Fruit fly (Drosophila melanogaster) whole organism, wandering third instar larva: ENCODE data around the gene mRpL44.
A peak's percentile ranks its signal among the peaks of the same experiment; 100 is the strongest.

Source experiments
- Abd-B ChIP-seq: fragments of >200 bp; optimal IDR thresholded peaks from 2 replicates; lab custom pipeline; 2017; ENCODE audit warnings: missing biosample characterization, missing genetic modification characterization
- CG32264 ChIP-seq: fragments of 200-800 bp; sonication (Bioruptor generic); optimal IDR thresholded peaks from 2 replicates; lab custom pipeline; 2016; ENCODE audit warnings: missing biosample characterization, missing genetic modification characterization
- CG9705 ChIP-seq: fragments of 200-800 bp; sonication (Bioruptor generic); optimal IDR thresholded peaks from 2 replicates; lab custom pipeline; 2018; ENCODE audit warnings: missing biosample characterization, mild to moderate bottlenecking, missing genetic modification characterization
- CrebA ChIP-seq: fragments of 200-800 bp; sonication (Bioruptor generic); optimal IDR thresholded peaks from 2 replicates; lab custom pipeline; 2016; ENCODE audit warnings: missing biosample characterization, mild to moderate bottlenecking, missing genetic modification characterization, borderline replicate concordance
- Dfd ChIP-seq: fragments of >200 bp; optimal IDR thresholded peaks from 2 replicates; lab custom pipeline; 2017; ENCODE audit warnings: missing biosample characterization, missing genetic modification characterization
- Dif ChIP-seq: fragments of 200-275, 200-300 bp; sonication (Bioruptor generic); optimal IDR thresholded peaks from 2 replicates; lab custom pipeline; 2018; ENCODE audit warnings: missing biosample characterization, missing genetic modification characterization; ENCODE audit not compliant: partially characterized antibody
- GATAd ChIP-seq: sonication (Bioruptor generic); optimal IDR thresholded peaks from 2 replicates; lab custom pipeline; 2016; ENCODE audit warnings: missing biosample characterization, missing genetic modification characterization
- HLH106 ChIP-seq: fragments of 200-800 bp; optimal IDR thresholded peaks from 3 replicates; lab custom pipeline; 2019; ENCODE audit warnings: missing biosample characterization, mild to moderate bottlenecking, missing genetic modification characterization, moderate library complexity
- Hnf4 ChIP-seq: fragments of 200-800 bp; sonication (Bioruptor generic); optimal IDR thresholded peaks from 2 replicates; lab custom pipeline; 2016; ENCODE audit warnings: missing biosample characterization, mild to moderate bottlenecking, missing genetic modification characterization
- Hr78 ChIP-seq: fragments of >200 bp; optimal IDR thresholded peaks from 2 replicates; lab custom pipeline; 2017; ENCODE audit warnings: missing biosample characterization, missing genetic modification characterization
- Hr83 ChIP-seq: fragments of 200-300 bp; sonication (Bioruptor generic); optimal IDR thresholded peaks from 2 replicates; lab custom pipeline; 2016; ENCODE audit warnings: missing biosample characterization, mild to moderate bottlenecking, missing genetic modification characterization, moderate library complexity; ENCODE audit not compliant: poor library complexity, severe bottlenecking
- Jra ChIP-seq: sonication (Bioruptor generic); optimal IDR thresholded peaks from 2 replicates; lab custom pipeline; 2016; ENCODE audit warnings: missing biosample characterization, missing genetic modification characterization
- Mio ChIP-seq: sonication (Bioruptor generic); optimal IDR thresholded peaks from 2 replicates; lab custom pipeline; 2016; ENCODE audit warnings: missing biosample characterization, missing genetic modification characterization
- Myc ChIP-seq: fragments of >200 bp; optimal IDR thresholded peaks from 2 replicates; lab custom pipeline; 2017
- N ChIP-seq: fragments of >200 bp; optimal IDR thresholded peaks from 2 replicates; lab custom pipeline; 2018; ENCODE audit warnings: missing biosample characterization, missing external identifiers, missing genetic modification characterization
- OdsH ChIP-seq: fragments of 200-800 bp; sonication (Bioruptor generic); optimal IDR thresholded peaks from 2 replicates; lab custom pipeline; 2016; ENCODE audit warnings: missing biosample characterization, mild to moderate bottlenecking, missing genetic modification characterization
- Rel ChIP-seq, 2 experiments: fragments of 200-800 bp; sonication (Bioruptor generic) in 1 of 2; optimal IDR thresholded peaks; 2 replicates in 1 of 2; 3 replicates in 1 of 2; lab custom pipeline; 2016 to 2019; ENCODE audit warnings: mild to moderate bottlenecking in 2 of 2, missing biosample characterization in 2 of 2, missing genetic modification characterization in 2 of 2, moderate library complexity in 1 of 2
- Sp1 ChIP-seq: fragments of 200-800 bp; sonication (Bioruptor generic); optimal IDR thresholded peaks from 3 replicates; lab custom pipeline; 2019; ENCODE audit warnings: missing biosample characterization, mild to moderate bottlenecking, missing genetic modification characterization, moderate library complexity
- Vsx2 ChIP-seq: fragments of 200-300, 225-300 bp; sonication (Bioruptor generic); optimal IDR thresholded peaks from 2 replicates; lab custom pipeline; 2018; ENCODE audit warnings: missing biosample characterization, missing genetic modification characterization; ENCODE audit not compliant: partially characterized antibody
- br ChIP-seq: fragments of 200-800 bp; sonication (Bioruptor generic); optimal IDR thresholded peaks from 2 replicates; lab custom pipeline; 2016; ENCODE audit warnings: missing biosample characterization, missing genetic modification characterization
- brk ChIP-seq: fragments of 200-800 bp; sonication (Bioruptor generic); optimal IDR thresholded peaks from 2 replicates; lab custom pipeline; 2016; ENCODE audit warnings: missing biosample characterization, mild to moderate bottlenecking, missing genetic modification characterization
- dl ChIP-seq, 2 experiments: fragments of 175-275, 200-275 bp in 1 of 2; fragments of 200-275 bp in 1 of 2; sonication (Bioruptor generic); optimal IDR thresholded peaks; lab custom pipeline; 2018; ENCODE audit warnings: mild to moderate bottlenecking in 2 of 2, missing biosample characterization in 2 of 2, missing genetic modification characterization in 2 of 2, moderate library complexity in 2 of 2; ENCODE audit not compliant: partially characterized antibody in 2 of 2, insufficient read depth in 1 of 2
- dmrt93B ChIP-seq: fragments of 200-800 bp; sonication (Bioruptor generic); optimal IDR thresholded peaks from 2 replicates; lab custom pipeline; 2018; ENCODE audit warnings: missing biosample characterization, mild to moderate bottlenecking, missing genetic modification characterization
- dsf ChIP-seq: sonication (Bioruptor generic); optimal IDR thresholded peaks from 2 replicates; lab custom pipeline; 2016; ENCODE audit warnings: missing biosample characterization, missing genetic modification characterization, borderline replicate concordance
- ey ChIP-seq: fragments of 200-800 bp; sonication (Bioruptor generic); optimal IDR thresholded peaks from 2 replicates; lab custom pipeline; 2016; ENCODE audit warnings: missing biosample characterization, missing genetic modification characterization
- foxo ChIP-seq, 2 experiments: fragments of 200-800 bp; sonication (Bioruptor generic); optimal IDR thresholded peaks; 2 replicates in 1 of 2; 3 replicates in 1 of 2; lab custom pipeline; 2016 to 2017; ENCODE audit warnings: missing biosample characterization in 2 of 2, missing genetic modification characterization in 2 of 2
- fru ChIP-seq: fragments of 200-800 bp; sonication (Bioruptor generic); optimal IDR thresholded peaks from 3 replicates; lab custom pipeline; 2016; ENCODE audit warnings: missing biosample characterization, mild to moderate bottlenecking, missing genetic modification characterization
- h ChIP-seq: fragments of 200-800 bp; sonication (Bioruptor generic); optimal IDR thresholded peaks from 3 replicates; lab custom pipeline; 2016; ENCODE audit warnings: missing biosample characterization, mild to moderate bottlenecking, missing genetic modification characterization
- jim ChIP-seq: fragments of 175-275, 200-325 bp; sonication (Bioruptor generic); optimal IDR thresholded peaks from 2 replicates; lab custom pipeline; 2016; ENCODE audit warnings: missing biosample characterization, mild to moderate bottlenecking, missing genetic modification characterization
- lola ChIP-seq: fragments of >200 bp; optimal IDR thresholded peaks from 2 replicates; lab custom pipeline; 2017; ENCODE audit warnings: missing biosample characterization, missing genetic modification characterization
- pan ChIP-seq: fragments of >200 bp; optimal IDR thresholded peaks from 2 replicates; lab custom pipeline; 2017
- psq ChIP-seq: fragments of 200-800 bp; sonication (Bioruptor generic); optimal IDR thresholded peaks from 3 replicates; lab custom pipeline; 2017; ENCODE audit warnings: missing biosample characterization, mild to moderate bottlenecking, missing genetic modification characterization, moderate library complexity
- rgr ChIP-seq: fragments of 200-800 bp; sonication (Bioruptor generic); optimal IDR thresholded peaks from 3 replicates; lab custom pipeline; 2016; ENCODE audit warnings: missing biosample characterization, mild to moderate bottlenecking, missing genetic modification characterization
- sage ChIP-seq: fragments of 200-800 bp; sonication (Bioruptor generic); optimal IDR thresholded peaks from 2 replicates; lab custom pipeline; 2016; ENCODE audit warnings: missing biosample characterization, mild to moderate bottlenecking, missing genetic modification characterization
- sv ChIP-seq: fragments of 200-800 bp; sonication (Bioruptor generic); optimal IDR thresholded peaks from 3 replicates; lab custom pipeline; 2016; ENCODE audit warnings: missing biosample characterization, missing genetic modification characterization
- tai ChIP-seq: sonication (Bioruptor generic); optimal IDR thresholded peaks from 2 replicates; lab custom pipeline; 2016; ENCODE audit warnings: missing biosample characterization, missing genetic modification characterization
- usp ChIP-seq: fragments of >200 bp; optimal IDR thresholded peaks from 2 replicates; lab custom pipeline; 2017; ENCODE audit warnings: missing biosample characterization, missing genetic modification characterization
- woc ChIP-seq: sonication (Bioruptor generic); optimal IDR thresholded peaks from 2 replicates; lab custom pipeline; 2016; ENCODE audit warnings: missing biosample characterization, mild to moderate bottlenecking, missing genetic modification characterization

mRpL44 gene

DNA sequence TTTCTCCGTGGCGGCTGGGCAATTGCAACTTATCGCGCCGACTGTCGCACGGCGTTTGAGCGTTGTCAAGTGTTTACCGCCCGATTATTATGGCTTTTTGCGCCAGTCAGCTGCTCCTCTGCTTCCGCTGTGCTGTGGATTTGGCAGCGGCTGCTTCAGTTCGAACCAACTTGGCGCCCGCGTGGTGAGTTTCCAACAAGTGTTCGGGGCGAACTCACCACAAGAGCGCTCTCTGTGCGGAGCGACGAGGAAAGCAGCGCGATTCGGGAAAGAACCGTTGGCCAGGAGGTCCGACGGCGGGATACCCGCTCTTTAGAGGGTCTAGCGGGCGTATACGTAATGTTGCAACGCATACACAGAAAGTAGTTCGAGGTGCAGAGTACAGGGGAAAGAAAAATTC lies 32.2 kb upstream of the mRpL44 start, which contains the start of gene NKCC:
Gene NKCC, minus strand, starts transcription at position 57 of the 400 bp plus-strand sequence.
- TF ChIP-seq Jra (GFP tag; lab: Kevin White, UChicago) = no peak
- no peak for TF ChIP-seq Rel (GFP tag; optimal IDR thresholded peaks at IDR 0.05; lab: Kevin White, UChicago)
- peak; percentile 90 for TF ChIP-seq Rel (tag; optimal IDR thresholded peaks at IDR 0.05; lab: Kevin White, UChicago)

DNA sequence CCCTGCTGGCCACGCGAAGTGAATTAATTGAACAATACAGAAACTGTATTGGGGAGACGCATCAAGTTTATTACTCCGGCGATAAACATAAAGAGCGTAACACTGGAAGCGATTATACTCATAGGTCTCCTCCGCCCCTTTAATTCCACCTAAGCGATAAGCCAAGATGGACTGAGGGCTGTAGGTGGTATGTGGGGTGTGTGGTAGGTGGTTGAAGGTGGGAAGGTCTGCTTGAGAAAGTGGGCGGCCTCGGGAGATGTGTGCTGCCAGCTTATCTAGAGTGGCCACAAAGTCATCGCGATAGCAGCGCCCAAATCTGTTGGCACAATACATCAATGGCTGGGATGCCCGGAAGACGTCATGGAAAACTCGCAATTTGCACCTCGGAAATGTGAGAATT lies 27.2 kb upstream of the mRpL44 start:
- TF ChIP-seq Rel (GFP tag; optimal IDR thresholded peaks at IDR 0.05; lab: Kevin White, UChicago) (no peak), Rel (tag; optimal IDR thresholded peaks at IDR 0.05; lab: Kevin White, UChicago) (peak; percentile 30), h (peak; percentile 35), Dfd (GFP tag; lab: Kevin White, UChicago) (no peak)

DNA sequence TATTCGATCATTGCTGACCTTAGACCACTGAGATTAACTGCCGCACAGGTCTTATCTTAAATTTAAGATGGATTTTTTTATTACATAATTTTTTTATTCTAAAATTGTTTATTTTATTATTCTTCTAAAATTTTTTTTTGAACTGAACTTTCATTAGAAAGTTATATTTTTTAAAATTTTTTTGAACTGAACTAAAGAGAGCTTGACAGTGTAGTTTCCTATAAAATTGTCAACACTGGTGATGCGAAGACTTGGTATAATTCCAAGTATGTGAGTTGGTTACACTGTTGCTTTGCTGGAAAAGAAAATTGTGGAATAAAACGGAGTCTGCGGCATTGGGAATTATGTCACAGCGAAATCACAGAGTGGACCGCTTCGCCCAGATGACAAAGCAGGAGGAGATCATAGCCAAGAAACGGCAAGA lies 14.9 kb upstream of the mRpL44 start, which contains the start of gene CG31550:
Gene CG31550, plus strand, starts transcription at position 249 of the 424 bp plus-strand sequence.
- no peak for TF ChIP-seq Hnf4 (GFP tag; lab: Kevin White, UChicago)
- TF ChIP-seq ey (GFP tag; lab: Kevin White, UChicago) = peak; percentile 36
- no peak for TF ChIP-seq usp
- TF ChIP-seq lola (GFP tag; lab: Kevin White, UChicago) = no peak
- TF ChIP-seq Jra (GFP tag; lab: Kevin White, UChicago) = no peak
- no peak for TF ChIP-seq GATAd (GFP tag; lab: Kevin White, UChicago)
- TF ChIP-seq HLH106 (tag; lab: Kevin White, UChicago) = peak; percentile 76
- no peak for TF ChIP-seq dl (GFP tag; optimal IDR thresholded peaks at IDR 0.05; lab: Kevin White, UChicago; ENCODE audit: insufficient read depth in 1 of 2, partially characterized antibody in 2 of 2)
- no peak for TF ChIP-seq tai (GFP tag; lab: Kevin White, UChicago)
- no peak for TF ChIP-seq Myc (lab: Kevin White, UChicago)
- TF ChIP-seq pan (lab: Kevin White, UChicago) = no peak
- TF ChIP-seq psq (GFP tag; lab: Kevin White, UChicago) = peak; percentile 36
- TF ChIP-seq Mio (GFP tag; lab: Kevin White, UChicago) = no peak
- peak; percentile 59 for TF ChIP-seq Vsx2 (GFP tag; lab: Kevin White, UChicago)
- TF ChIP-seq br (GFP tag; lab: Kevin White, UChicago) = no peak
- TF ChIP-seq woc (GFP tag; lab: Kevin White, UChicago) = no peak
- peak; percentile 6 for TF ChIP-seq CG9705 (GFP tag; lab: Kevin White, UChicago)
- peak; percentile 45 for TF ChIP-seq OdsH (GFP tag; lab: Kevin White, UChicago)
- no peak for TF ChIP-seq fru (GFP tag; lab: Kevin White, UChicago)
- no peak for TF ChIP-seq Dfd (GFP tag; lab: Kevin White, UChicago)
- TF ChIP-seq N = no peak
- TF ChIP-seq Rel (GFP tag; optimal IDR thresholded peaks at IDR 0.05; lab: Kevin White, UChicago) = no peak
- TF ChIP-seq Rel (tag; optimal IDR thresholded peaks at IDR 0.05; lab: Kevin White, UChicago) = peak; percentile 32
- peak; percentile 64 for TF ChIP-seq h
- peak; percentile 74 for TF ChIP-seq rgr
- TF ChIP-seq CrebA (GFP tag; lab: Kevin White, UChicago) = no peak
- no peak for TF ChIP-seq CG32264 (GFP tag; lab: Kevin White, UChicago)
- no peak for TF ChIP-seq jim (GFP tag; lab: Kevin White, UChicago)
- no peak for TF ChIP-seq dsf (GFP tag; lab: Kevin White, UChicago)
- peak in 1 of 2 experiments; percentile 70 for TF ChIP-seq foxo (GFP tag; optimal IDR thresholded peaks at IDR 0.05; lab: Kevin White, UChicago)
- TF ChIP-seq sv (GFP tag; lab: Kevin White, UChicago) = no peak
- TF ChIP-seq Hr83 = peak; percentile 81
- peak; percentile 67 for TF ChIP-seq Sp1 (GFP tag; lab: Kevin White, UChicago)
- TF ChIP-seq brk (GFP tag; lab: Kevin White, UChicago) = no peak

DNA sequence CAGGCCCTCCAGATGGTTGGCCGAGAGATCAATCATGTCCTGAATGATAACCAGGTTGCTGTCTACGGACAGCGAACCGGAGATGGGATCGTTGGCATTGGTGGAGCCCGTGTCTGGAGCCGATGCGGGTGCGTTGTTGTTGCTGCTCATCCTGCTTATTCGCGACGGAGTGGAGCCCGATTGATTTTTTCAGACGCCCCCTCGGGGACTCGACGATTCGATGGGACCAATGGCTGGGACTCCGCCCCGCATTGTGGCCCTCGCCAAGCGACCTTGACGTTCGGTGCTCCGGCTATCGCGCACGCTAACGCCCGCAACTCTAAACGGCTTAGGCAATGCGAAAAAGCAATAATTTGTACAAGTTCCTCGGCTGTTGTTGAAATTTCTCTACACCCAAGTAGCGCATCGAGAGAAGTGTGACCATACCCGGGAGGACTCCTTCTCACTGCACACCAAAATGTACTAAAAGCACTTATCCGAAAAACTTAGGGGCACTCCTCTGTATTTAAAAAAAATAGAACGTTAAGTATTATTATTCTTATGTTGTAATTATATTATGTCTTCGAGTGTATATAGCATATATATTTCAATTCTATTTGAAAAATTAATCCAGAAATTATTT lies 13.2 kb upstream of the mRpL44 start, which contains the start of gene ksr:
Gene ksr, minus strand, starts transcription at position 419 of the 622 bp plus-strand sequence.
- TF ChIP-seq CG32264 (GFP tag; lab: Kevin White, UChicago) = no peak
- no peak for TF ChIP-seq CG9705 (GFP tag; lab: Kevin White, UChicago)
- no peak for TF ChIP-seq lola (GFP tag; lab: Kevin White, UChicago)
- no peak for TF ChIP-seq h
- no peak for TF ChIP-seq Abd-B (GFP tag; lab: Kevin White, UChicago)
- TF ChIP-seq Vsx2 (GFP tag; lab: Kevin White, UChicago) = no peak
- no peak for TF ChIP-seq CrebA (GFP tag; lab: Kevin White, UChicago)
- no peak for TF ChIP-seq GATAd (GFP tag; lab: Kevin White, UChicago)
- TF ChIP-seq Sp1 (GFP tag; lab: Kevin White, UChicago) = peak; percentile 38
- TF ChIP-seq foxo (GFP tag; optimal IDR thresholded peaks at IDR 0.05; lab: Kevin White, UChicago) = no peak
- TF ChIP-seq Hr83 = no peak
- no peak for TF ChIP-seq Hnf4 (GFP tag; lab: Kevin White, UChicago)
- TF ChIP-seq woc (GFP tag; lab: Kevin White, UChicago) = no peak
- TF ChIP-seq HLH106 (tag; lab: Kevin White, UChicago) = peak; percentile 14
- no peak for TF ChIP-seq Rel (GFP tag; optimal IDR thresholded peaks at IDR 0.05; lab: Kevin White, UChicago)
- TF ChIP-seq Rel (tag; optimal IDR thresholded peaks at IDR 0.05; lab: Kevin White, UChicago) = no peak
- peak; percentile 0 for TF ChIP-seq Dif (GFP tag; lab: Kevin White, UChicago)
- TF ChIP-seq pan (lab: Kevin White, UChicago) = no peak
- TF ChIP-seq Hr78 = no peak
- no peak for TF ChIP-seq Mio (GFP tag; lab: Kevin White, UChicago)
- TF ChIP-seq brk (GFP tag; lab: Kevin White, UChicago) = no peak
- TF ChIP-seq dmrt93B (GFP tag; lab: Kevin White, UChicago) = no peak
- no peak for TF ChIP-seq jim (GFP tag; lab: Kevin White, UChicago)
- no peak for TF ChIP-seq dl (GFP tag; optimal IDR thresholded peaks at IDR 0.05; lab: Kevin White, UChicago; ENCODE audit: insufficient read depth in 1 of 2, partially characterized antibody in 2 of 2)
- no peak for TF ChIP-seq sage (GFP tag; lab: Kevin White, UChicago)
